Fruit fly (Drosophila melanogaster): ENCODE measurements around the gene Nhe1.
A peak's percentile ranks its signal among the peaks of the same experiment; 100 is the strongest.

Gene Nhe1

DNA sequence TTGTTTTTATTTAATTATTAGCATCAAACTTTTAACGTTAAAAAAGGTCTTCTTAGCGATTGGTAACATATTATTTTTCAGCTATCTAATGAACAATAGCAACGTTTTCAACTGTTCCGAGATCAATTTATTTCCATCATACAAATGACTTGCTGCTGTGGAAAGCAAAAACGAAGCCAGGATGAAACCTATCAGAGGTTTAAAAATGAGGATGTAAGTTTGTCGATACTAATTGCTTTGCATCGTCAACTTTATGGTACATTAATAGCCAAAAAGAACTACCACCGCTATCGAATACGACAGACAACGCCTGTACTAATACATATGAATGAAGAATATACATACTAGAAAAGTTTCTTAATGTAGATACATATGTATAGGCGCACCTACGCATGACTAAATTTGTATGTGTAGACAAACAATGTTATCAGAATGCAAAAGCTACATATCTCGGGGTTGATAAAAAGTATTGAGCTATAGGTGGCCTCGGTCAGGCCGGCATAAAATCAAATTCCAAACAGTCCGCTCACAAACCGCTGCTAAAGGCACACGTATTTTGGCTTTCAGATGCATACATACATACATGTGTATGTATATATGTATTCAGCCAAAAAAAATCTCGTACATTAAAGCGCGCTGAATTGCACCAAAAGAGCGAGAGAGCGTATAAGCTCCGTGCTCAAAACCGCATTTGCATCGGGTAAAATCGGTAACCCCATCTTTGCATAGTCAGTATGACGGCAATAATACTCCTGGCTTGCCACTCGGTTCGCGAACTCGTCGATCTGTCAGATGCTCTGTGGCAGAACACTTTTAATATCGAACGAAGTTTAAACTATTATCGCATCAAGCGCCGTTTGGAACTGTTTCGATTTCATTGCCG is 34.4 kb downstream of the Nhe1 start (continued):
- peak; percentile 58 for TF ChIP-seq sens (GFP tag)
- TF ChIP-seq sisA (GFP tag; IDR thresholded peaks at IDR 0.05): no peak
- TF ChIP-seq ac (GFP tag; optimal IDR thresholded peaks at IDR 0.05): no peak
- TF ChIP-seq Bgb (GFP tag; IDR thresholded peaks at IDR 0.05; ENCODE audit: partially characterized antibody): peak; percentile 53
- TF ChIP-seq CG9797 (GFP tag; optimal IDR thresholded peaks at IDR 0.05): no peak
- no peak for TF ChIP-seq Xrp1 (GFP tag; IDR thresholded peaks at IDR 0.05)
- TF ChIP-seq pzg (GFP tag; optimal IDR thresholded peaks at IDR 0.05): peak; percentile 14
- TF ChIP-seq C15 (GFP tag; IDR thresholded peaks at IDR 0.05): no peak
- TF ChIP-seq CG2199 (GFP tag; IDR thresholded peaks at IDR 0.05): no peak
- no peak for TF ChIP-seq CG33213 (GFP tag; optimal IDR thresholded peaks at IDR 0.05)
- no peak for TF ChIP-seq gsb-n (tag; optimal IDR thresholded peaks at IDR 0.05)
- TF ChIP-seq dmrt99B (tag; optimal IDR thresholded peaks at IDR 0.05): no peak
- peak; percentile 23 for TF ChIP-seq sqz (GFP tag; optimal IDR thresholded peaks at IDR 0.05)
- TF ChIP-seq CG8281 (tag; optimal IDR thresholded peaks at IDR 0.05): no peak
- no peak for TF ChIP-seq tap (tag; optimal IDR thresholded peaks at IDR 0.05)
- TF ChIP-seq bbx (GFP tag; IDR thresholded peaks at IDR 0.05; ENCODE audit: partially characterized antibody): 0 out of 2 replicates have a peak, but pooled peaks have one; percentile 11
- TF ChIP-seq tin (GFP tag; optimal IDR thresholded peaks at IDR 0.05): no peak
- TF ChIP-seq CG7556 (GFP tag; optimal IDR thresholded peaks at IDR 0.05): no peak
- TF ChIP-seq crc (GFP tag; optimal IDR thresholded peaks at IDR 0.05): no peak
- TF ChIP-seq cad (GFP tag; optimal IDR thresholded peaks at IDR 0.05): no peak
- no peak for TF ChIP-seq disco-r (GFP tag; optimal IDR thresholded peaks at IDR 0.05)
- TF ChIP-seq CG11560 (tag; IDR thresholded peaks at IDR 0.05): no peak
- no peak for TF ChIP-seq sima (GFP tag; optimal IDR thresholded peaks at IDR 0.05)
- no peak for TF ChIP-seq CG12769 (tag; optimal IDR thresholded peaks at IDR 0.05)
- no peak for TF ChIP-seq CHES-1-like (GFP tag; optimal IDR thresholded peaks at IDR 0.05)
- TF ChIP-seq row (GFP tag; IDR thresholded peaks at IDR 0.05): peak; percentile 58; the same call in 2 of the 3 replicates
- no peak for TF ChIP-seq CG11723 (GFP tag; optimal IDR thresholded peaks at IDR 0.05)
- TF ChIP-seq CG14050 (GFP tag; IDR thresholded peaks at IDR 0.05): no peak
- TF ChIP-seq cas (GFP tag; IDR thresholded peaks at IDR 0.05): no peak
- no peak for TF ChIP-seq CG10959 (GFP tag; IDR thresholded peaks at IDR 0.05)
- TF ChIP-seq Jarid2 (GFP tag; optimal IDR thresholded peaks at IDR 0.05): no peak
- no peak for TF ChIP-seq jigr1 (GFP tag; IDR thresholded peaks at IDR 0.05)
- no peak for TF ChIP-seq CG8388 (GFP tag; optimal IDR thresholded peaks at IDR 0.05)
- peak; percentile 56 for TF ChIP-seq pros (GFP tag; optimal IDR thresholded peaks at IDR 0.05)
- no peak for TF ChIP-seq H15 (GFP tag; IDR thresholded peaks at IDR 0.05)
- no peak for TF ChIP-seq CG18011 (GFP tag; optimal IDR thresholded peaks at IDR 0.05)
- TF ChIP-seq Dbx (GFP tag; IDR thresholded peaks at IDR 0.05): 0 out of 3 replicates have a peak, but pooled peaks have one; percentile 24
- TF ChIP-seq Nf-YB (GFP tag; optimal IDR thresholded peaks at IDR 0.05): no peak
- TF ChIP-seq CG12659 (GFP tag; optimal IDR thresholded peaks at IDR 0.05): peak; percentile 29
- TF ChIP-seq ara (GFP tag; IDR thresholded peaks at IDR 0.05): no peak
- no peak for TF ChIP-seq lmd (GFP tag; IDR thresholded peaks at IDR 0.05)
- no peak for TF ChIP-seq Hr39 (optimal IDR thresholded peaks at IDR 0.05)
- no peak for TF ChIP-seq D19A (tag; optimal IDR thresholded peaks at IDR 0.05)
- peak; percentile 54 for TF ChIP-seq BEAF-32 (GFP tag; optimal IDR thresholded peaks at IDR 0.05)
- TF ChIP-seq chm (GFP tag; IDR thresholded peaks at IDR 0.05): no peak
- no peak for TF ChIP-seq pb (GFP tag; optimal IDR thresholded peaks at IDR 0.05)
- TF ChIP-seq unpg (GFP tag; optimal IDR thresholded peaks at IDR 0.05): no peak
- no peak for TF ChIP-seq Camta (GFP tag; optimal IDR thresholded peaks at IDR 0.05)
- TF ChIP-seq toy (GFP tag; IDR thresholded peaks at IDR 0.05): no peak
- no peak for TF ChIP-seq ro (GFP tag; IDR thresholded peaks at IDR 0.05)

All from whole organism, embryonic.